Fruit fly (Drosophila melanogaster) Kc167 (cell line): ENCODE data around the gene cv-c.

Experiments used
- Myc ChIP-seq: fragments of >200 bp; optimal IDR thresholded peaks from 2 replicates; lab custom pipeline; 2017; ENCODE audit warnings: missing external identifiers
- Sin3A ChIP-seq: fragments of >200 bp; optimal IDR thresholded peaks from 2 replicates; lab custom pipeline; 2018; ENCODE audit warnings: missing external identifiers
- h ChIP-seq: fragments of >200 bp; optimal IDR thresholded peaks from 3 replicates; lab custom pipeline; 2018; ENCODE audit warnings: missing external identifiers
- psq ChIP-seq: fragments of >200 bp; optimal IDR thresholded peaks from 2 replicates; lab custom pipeline; 2017; ENCODE audit warnings: missing external identifiers

DNA sequence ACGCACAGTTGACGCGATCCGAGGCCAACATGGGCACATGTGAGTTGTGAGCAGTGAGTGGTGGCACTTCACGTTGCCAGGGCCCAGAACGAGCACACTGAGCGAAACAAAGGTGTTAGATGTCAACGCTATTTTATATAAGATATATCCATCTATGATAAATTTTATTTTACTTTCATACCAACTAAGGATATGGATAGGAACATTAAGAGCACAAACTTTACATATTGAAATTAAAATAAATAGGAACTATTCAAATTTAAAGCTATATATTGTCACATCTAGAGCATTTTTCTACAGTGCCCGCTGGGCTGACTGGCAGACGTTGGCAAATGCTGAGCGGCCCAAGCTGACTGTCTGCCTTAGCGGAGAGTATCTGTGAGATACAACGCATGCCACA is 11.8 kb downstream of the cv-c start:
- TF ChIP-seq psq (lab: Kevin White, UChicago), result no peak
- no peak for TF ChIP-seq Sin3A
- TF ChIP-seq h, result no peak
- no peak for TF ChIP-seq Myc (lab: Kevin White, UChicago)
